Fruit fly (Drosophila melanogaster): ENCODE results near the gene CG14111.
A peak's percentile ranks its signal among the peaks of the same experiment; 100 is the strongest.

- no peak for TF ChIP-seq Ets96B (tag; optimal IDR thresholded peaks at IDR 0.05)
- TF ChIP-seq CG8319 (GFP tag; optimal IDR thresholded peaks at IDR 0.05) = no peak
- no peak for TF ChIP-seq Sox14 (GFP tag; optimal IDR thresholded peaks at IDR 0.05)
- TF ChIP-seq CG11294 (GFP tag; IDR thresholded peaks at IDR 0.05) = no peak
- TF ChIP-seq CG6792 (GFP tag; optimal IDR thresholded peaks at IDR 0.05) = no peak
- TF ChIP-seq Lpt (GFP tag; optimal IDR thresholded peaks at IDR 0.05) = no peak
- TF ChIP-seq svp (GFP tag) = peak; percentile 4
- no peak for TF ChIP-seq Sox102F (GFP tag; optimal IDR thresholded peaks at IDR 0.05)
- TF ChIP-seq CG3032 (tag; optimal IDR thresholded peaks at IDR 0.05) = no peak
- no peak for TF ChIP-seq CG10631 (GFP tag; optimal IDR thresholded peaks at IDR 0.05)
- TF ChIP-seq Hr39 (GFP tag; optimal IDR thresholded peaks at IDR 0.05) = no peak
- no peak for TF ChIP-seq CG1621 (tag; optimal IDR thresholded peaks at IDR 0.05)
- no peak for TF ChIP-seq Gug (GFP tag; IDR thresholded peaks at IDR 0.05)
Measured at dm6 chr3L:13328835-13329234, 48.9 kb upstream of the CG14111 start, which contains the start of gene CG14113.

All from whole organism, prepupa.